Fruit fly (Drosophila melanogaster) whole organism, adult: ENCODE data around the gene Cyp313a1.

Source experiments
- CG12768 ChIP-seq: fragments of 200-800 bp; sonication (Bioruptor generic); optimal IDR thresholded peaks from 2 replicates; lab custom pipeline; 2017; ENCODE audit warnings: missing biosample characterization, missing genetic modification characterization, mild to moderate bottlenecking, moderate library complexity, missing genetic modification reagents
- CG33017 ChIP-seq: fragments of 200-800 bp; sonication (Bioruptor generic); optimal IDR thresholded peaks from 2 replicates; lab custom pipeline; 2018; ENCODE audit warnings: missing biosample characterization, mild to moderate bottlenecking, missing genetic modification characterization, moderate library complexity
- CG7045 ChIP-seq: fragments of 200-800 bp; sonication (Bioruptor generic); optimal IDR thresholded peaks from 2 replicates; lab custom pipeline; 2017; ENCODE audit warnings: missing biosample characterization, mild to moderate bottlenecking, missing genetic modification characterization
- Clk ChIP-seq: fragments of 200-800 bp; sonication (Bioruptor generic); optimal IDR thresholded peaks from 2 replicates; lab custom pipeline; 2017; ENCODE audit warnings: missing biosample characterization, missing genetic modification characterization
- Hr96 ChIP-seq: fragments of 200-800 bp; sonication (Bioruptor generic); optimal IDR thresholded peaks from 2 replicates; lab custom pipeline; 2016; ENCODE audit warnings: missing biosample characterization, missing genetic modification characterization
- Mnt ChIP-seq: fragments of 200-800 bp; sonication (Bioruptor generic); optimal IDR thresholded peaks from 2 replicates; lab custom pipeline; 2016; ENCODE audit warnings: missing biosample characterization, mild to moderate bottlenecking, missing genetic modification characterization
- bab1 ChIP-seq: fragments of 200-800 bp; sonication (Bioruptor generic); optimal IDR thresholded peaks from 3 replicates; lab custom pipeline; 2019; ENCODE audit warnings: missing biosample characterization, mild to moderate bottlenecking, missing genetic modification characterization, moderate library complexity
- cic ChIP-seq: fragments of 200-800 bp; sonication (Bioruptor generic); optimal IDR thresholded peaks from 2 replicates; lab custom pipeline; 2017; ENCODE audit warnings: missing biosample characterization, mild to moderate bottlenecking, missing genetic modification characterization, moderate library complexity
- cnc ChIP-seq, 2 experiments: fragments of >200 bp; optimal IDR thresholded peaks; 2 replicates each; lab custom pipeline; 2017
- kay ChIP-seq: fragments of 200-800 bp; sonication (Bioruptor generic); peaks from one replicate; lab custom pipeline; 2016; ENCODE audit warnings: missing biosample characterization, missing genetic modification characterization, borderline replicate concordance
- ovo ChIP-seq: fragments of 200-800 bp; sonication (Bioruptor generic); optimal IDR thresholded peaks from 2 replicates; lab custom pipeline; 2016; ENCODE audit warnings: missing biosample characterization, missing genetic modification characterization
- pad ChIP-seq: fragments of 200-800 bp; sonication (Bioruptor generic); optimal IDR thresholded peaks from 3 replicates; lab custom pipeline; 2017; ENCODE audit warnings: missing biosample characterization, missing genetic modification characterization, mild to moderate bottlenecking, moderate library complexity, missing genetic modification reagents
- tj ChIP-seq: fragments of 200-800 bp; sonication (Bioruptor generic); optimal IDR thresholded peaks from 3 replicates; lab custom pipeline; 2017; ENCODE audit warnings: missing biosample characterization, mild to moderate bottlenecking, missing genetic modification characterization, moderate library complexity
- toe ChIP-seq: fragments of 200-800 bp; sonication (Bioruptor generic); optimal IDR thresholded peaks from 2 replicates; lab custom pipeline; 2016; ENCODE audit warnings: missing biosample characterization, missing genetic modification characterization

DNA sequence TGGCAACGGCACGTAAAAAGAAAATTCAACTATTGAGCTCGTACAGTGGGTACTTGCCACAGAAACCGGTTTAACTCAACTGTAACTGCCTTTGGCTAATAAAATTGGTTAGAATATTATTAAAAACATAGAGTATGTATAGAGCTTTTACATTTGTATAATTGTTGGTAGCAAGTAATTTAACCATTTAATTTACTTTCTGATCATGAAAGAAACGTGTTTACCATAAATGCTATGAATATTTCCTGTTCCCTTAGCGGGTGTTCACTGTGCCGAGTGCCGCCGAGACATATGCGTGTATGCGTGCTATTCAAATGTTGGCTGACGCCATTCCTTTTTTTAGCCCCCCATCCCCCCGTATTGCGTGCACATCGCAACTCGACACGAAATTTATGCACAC is 27.9 kb downstream of the Cyp313a1 start:
- TF ChIP-seq cnc (optimal IDR thresholded peaks at IDR 0.05; lab: Kevin White, UChicago) (no peak), CG33017 (no peak), tj (GFP tag; lab: Kevin White, UChicago) (no peak), cic (GFP tag; lab: Kevin White, UChicago) (no peak), kay (GFP tag; lab: Kevin White, UChicago) (no peak), pad (GFP tag; lab: Kevin White, UChicago) (no peak), bab1 (no peak), Hr96 (GFP tag; lab: Kevin White, UChicago) (no peak), Mnt (GFP tag; lab: Kevin White, UChicago) (no peak), Clk (GFP tag; lab: Kevin White, UChicago) (no peak), CG12768 (GFP tag; lab: Kevin White, UChicago) (no peak), ovo (no peak), CG7045 (GFP tag; lab: Kevin White, UChicago) (no peak), toe (GFP tag; lab: Kevin White, UChicago) (no peak)
